Fruit fly (Drosophila melanogaster) whole organism, embryonic: Measurements from ENCODE around the gene dpr4.

Experiments used
- Abd-B ChIP-seq: fragments of 200-800 bp; sonication (Bioruptor generic); optimal IDR thresholded peaks from 2 replicates; lab custom pipeline; 2018; ENCODE audit warnings: missing biosample characterization, mild to moderate bottlenecking, missing genetic modification characterization, moderate library complexity
- Awh ChIP-seq: fragments of 200-800 bp; sonication (Bioruptor generic); IDR thresholded peaks from 2 replicates; pipeline ENCODE4, ENCODE4 v1.3.6; 2022; ENCODE audit warnings: missing biosample characterization, missing genetic modification characterization
- B-H2 ChIP-seq: fragments of 200-800 bp; sonication (Bioruptor generic); optimal IDR thresholded peaks from 2 replicates; lab custom pipeline; 2018; ENCODE audit warnings: missing biosample characterization, mild to moderate bottlenecking, missing genetic modification characterization
- Bdp1 ChIP-seq: fragments of 200-800 bp; sonication (Bioruptor generic); optimal IDR thresholded peaks from 3 replicates; lab custom pipeline; 2016; ENCODE audit warnings: missing biosample characterization, missing genetic modification characterization
- CG10147 ChIP-seq: fragments of 200-800 bp; sonication (Bioruptor generic); optimal IDR thresholded peaks from 2 replicates; lab custom pipeline; 2019; ENCODE audit warnings: missing biosample characterization, mild to moderate bottlenecking, missing genetic modification characterization, moderate library complexity
- CG11456 ChIP-seq: fragments of 200-800 bp; sonication (Bioruptor generic); IDR thresholded peaks from 3 replicates; pipeline ENCODE4 v1.3.6; 2022; ENCODE audit warnings: missing biosample characterization, missing genetic modification characterization
- CG12155 ChIP-seq: fragments of 200-800 bp; sonication (Bioruptor generic); optimal IDR thresholded peaks from 3 replicates; lab custom pipeline; 2016; ENCODE audit warnings: missing biosample characterization, missing genetic modification characterization
- CG12219 ChIP-seq: fragments of 200-800 bp; sonication (Bioruptor generic); optimal IDR thresholded peaks from 3 replicates; lab custom pipeline; 2018; ENCODE audit warnings: missing biosample characterization, mild to moderate bottlenecking, missing genetic modification characterization
- CG13123 ChIP-seq: fragments of 200-800 bp; sonication (Bioruptor generic); optimal IDR thresholded peaks from 2 replicates; lab custom pipeline; 2016; ENCODE audit warnings: missing biosample characterization, missing genetic modification characterization
- CG17359 ChIP-seq: fragments of 200-800 bp; sonication (Bioruptor generic); optimal IDR thresholded peaks from 3 replicates; lab custom pipeline; 2018; ENCODE audit warnings: missing biosample characterization, mild to moderate bottlenecking, missing genetic modification characterization, moderate library complexity
- CG17802 ChIP-seq: fragments of 200-800 bp; sonication (Bioruptor generic); optimal IDR thresholded peaks from 2 replicates; lab custom pipeline; 2018; ENCODE audit warnings: missing biosample characterization, mild to moderate bottlenecking, missing genetic modification characterization, moderate library complexity
- CG18262 ChIP-seq: fragments of 200-800 bp; optimal IDR thresholded peaks from 3 replicates; lab custom pipeline; 2019; ENCODE audit warnings: missing biosample characterization, mild to moderate bottlenecking, missing genetic modification characterization, moderate library complexity
- CG2116 ChIP-seq: fragments of 200-800 bp; sonication (Bioruptor generic); optimal IDR thresholded peaks from 3 replicates; lab custom pipeline; 2018; ENCODE audit warnings: missing biosample characterization, mild to moderate bottlenecking, missing genetic modification characterization
- CG31224 ChIP-seq: fragments of 200-800 bp; sonication (Bioruptor generic); IDR thresholded peaks from 2 replicates; pipeline ENCODE4 v1.3.6; 2022; ENCODE audit warnings: missing biosample characterization, missing genetic modification characterization
- CG3407 ChIP-seq: fragments of 200-800 bp; sonication (Bioruptor generic); optimal IDR thresholded peaks from 2 replicates; lab custom pipeline; 2018; ENCODE audit warnings: missing biosample characterization, mild to moderate bottlenecking, missing genetic modification characterization
- CG4360 ChIP-seq: fragments of 200-800 bp; sonication (Bioruptor generic); IDR thresholded peaks from 2 replicates; pipeline ENCODE4 v1.3.6; 2022; ENCODE audit warnings: missing biosample characterization, missing genetic modification characterization
- CG7372 ChIP-seq: fragments of 200-800 bp; sonication (Bioruptor generic); IDR thresholded peaks from 2 replicates; pipeline ENCODE4 v1.3.6; 2022; ENCODE audit warnings: missing biosample characterization, missing genetic modification characterization
- D ChIP-seq, 2 experiments: fragments of 200-800 bp in 1 of 2; fragments of >200 bp in 1 of 2; sonication (Bioruptor generic) in 1 of 2; optimal IDR thresholded peaks; 2 replicates in 1 of 2; 3 replicates in 1 of 2; lab custom pipeline; 2017; ENCODE audit warnings: mild to moderate bottlenecking in 1 of 2, missing biosample characterization in 1 of 2, missing genetic modification characterization in 1 of 2, missing genetic modification reagents in 1 of 2
- D19A ChIP-seq: fragments of 200-800 bp; optimal IDR thresholded peaks from 3 replicates; lab custom pipeline; 2019; ENCODE audit warnings: missing biosample characterization, mild to moderate bottlenecking, missing genetic modification characterization, moderate library complexity
- Dad ChIP-seq: fragments of 200-800 bp; sonication (Bioruptor generic); optimal IDR thresholded peaks from 3 replicates; lab custom pipeline; 2016; ENCODE audit warnings: missing biosample characterization, missing genetic modification characterization
- Dbx ChIP-seq: fragments of 200-800 bp; sonication (Bioruptor generic); IDR thresholded peaks from 3 replicates; pipeline ENCODE4 v1.3.6; 2022; ENCODE audit warnings: missing biosample characterization, missing genetic modification characterization
- Deaf1 ChIP-seq: fragments of 200-800 bp; optimal IDR thresholded peaks from 3 replicates; lab custom pipeline; 2019; ENCODE audit warnings: missing biosample characterization, mild to moderate bottlenecking, missing genetic modification characterization, moderate library complexity
- Dip2 ChIP-seq: fragments of 200-800 bp; sonication (Bioruptor generic); IDR thresholded peaks from 2 replicates; pipeline ENCODE4 v1.3.6; 2022; ENCODE audit warnings: missing biosample characterization, missing genetic modification characterization
- GATAe ChIP-seq: fragments of 200-800 bp; sonication (Bioruptor generic); conservative IDR thresholded peaks from 2 replicates; pipeline ENCODE4 v1.3.6; 2022; ENCODE audit warnings: missing biosample characterization, missing genetic modification characterization
- Gsc ChIP-seq: fragments of 200-800 bp; sonication (Bioruptor generic); IDR thresholded peaks from 2 replicates; pipeline ENCODE4 v1.3.6; 2022; ENCODE audit warnings: missing biosample characterization, missing genetic modification characterization
- H2.0 ChIP-seq: fragments of 200-800 bp; sonication (Bioruptor generic); IDR thresholded peaks from 2 replicates; pipeline ENCODE4 v1.3.6; 2022; ENCODE audit warnings: missing biosample characterization, missing genetic modification characterization
- HmgD ChIP-seq: fragments of 200-800 bp; sonication (Bioruptor generic); optimal IDR thresholded peaks from 3 replicates; lab custom pipeline; 2016; ENCODE audit warnings: missing biosample characterization, missing genetic modification characterization
- Jarid2 ChIP-seq: fragments of 200-800 bp; sonication (Bioruptor generic); optimal IDR thresholded peaks from 3 replicates; lab custom pipeline; 2017; ENCODE audit warnings: mild to moderate bottlenecking, missing biosample characterization, missing genetic modification reagents, missing genetic modification characterization
- MESR4 ChIP-seq: fragments of 200-800 bp; sonication (Bioruptor generic); optimal IDR thresholded peaks from 2 replicates; lab custom pipeline; 2018; ENCODE audit warnings: missing biosample characterization, mild to moderate bottlenecking, missing genetic modification characterization, moderate library complexity
- Mrtf ChIP-seq: fragments of 200-800 bp; sonication (Bioruptor generic); IDR thresholded peaks from 3 replicates; pipeline ENCODE4 v1.3.6; 2022; ENCODE audit warnings: missing biosample characterization, missing genetic modification characterization
- NC2α ChIP-seq: fragments of 200-800 bp; sonication (Bioruptor generic); optimal IDR thresholded peaks from 2 replicates; lab custom pipeline; 2016; ENCODE audit warnings: missing biosample characterization, missing genetic modification characterization
- PHDP ChIP-seq: fragments of 200-800 bp; sonication (Bioruptor generic); optimal IDR thresholded peaks from 3 replicates; lab custom pipeline; 2018; ENCODE audit warnings: missing biosample characterization, mild to moderate bottlenecking, missing genetic modification characterization, moderate library complexity
- Scr ChIP-seq: fragments of 200-800 bp; sonication (Bioruptor generic); IDR thresholded peaks from 2 replicates; pipeline ENCODE4 v1.3.6; 2022; ENCODE audit warnings: missing biosample characterization, missing genetic modification characterization; ENCODE audit not compliant: partially characterized antibody
- Sox100B ChIP-seq: fragments of 200-800 bp; sonication (Bioruptor generic); optimal IDR thresholded peaks from 3 replicates; lab custom pipeline; 2018; ENCODE audit warnings: missing biosample characterization, mild to moderate bottlenecking, missing genetic modification characterization
- bab2 ChIP-seq: fragments of 200-800 bp; sonication (Bioruptor generic); optimal IDR thresholded peaks from 2 replicates; lab custom pipeline; 2016; ENCODE audit warnings: missing biosample characterization, missing genetic modification characterization
- dati ChIP-seq: fragments of 200-800 bp; sonication (Bioruptor generic); IDR thresholded peaks from 2 replicates; pipeline ENCODE4 v1.3.6; 2022; ENCODE audit warnings: missing biosample characterization, missing genetic modification characterization
- ewg ChIP-seq: fragments of 200-800 bp; sonication (Bioruptor generic); optimal IDR thresholded peaks from 3 replicates; lab custom pipeline; 2017; ENCODE audit warnings: mild to moderate bottlenecking, missing biosample characterization, missing genetic modification reagents, missing genetic modification characterization
- her ChIP-seq: fragments of 200-800 bp; sonication (Bioruptor generic); optimal IDR thresholded peaks from 2 replicates; lab custom pipeline; 2016; ENCODE audit warnings: missing biosample characterization, missing genetic modification characterization
- jigr1 ChIP-seq: fragments of 200-800 bp; sonication (Bioruptor generic); IDR thresholded peaks from 3 replicates; pipeline ENCODE4 v1.3.6; 2022; ENCODE audit warnings: missing biosample characterization, missing genetic modification characterization
- nau ChIP-seq: fragments of 200-800 bp; sonication (Bioruptor generic); optimal IDR thresholded peaks from 3 replicates; lab custom pipeline; 2017; ENCODE audit warnings: missing biosample characterization, mild to moderate bottlenecking, missing genetic modification characterization, missing genetic modification reagents
- peb ChIP-seq: fragments of 200-800 bp; sonication (Bioruptor generic); IDR thresholded peaks from 2 replicates; pipeline ENCODE4 v1.3.6; 2022; ENCODE audit warnings: missing biosample characterization, missing genetic modification characterization
- pnt ChIP-seq: fragments of 200-800 bp; sonication (Bioruptor generic); optimal IDR thresholded peaks from 3 replicates; lab custom pipeline; 2016; ENCODE audit warnings: missing biosample characterization, missing genetic modification characterization
- pum ChIP-seq: fragments of 200-800 bp; sonication (Bioruptor generic); optimal IDR thresholded peaks from 2 replicates; lab custom pipeline; 2016; ENCODE audit warnings: missing biosample characterization, missing genetic modification characterization
- pzg ChIP-seq: fragments of 200-800 bp; sonication (Bioruptor generic); optimal IDR thresholded peaks from 3 replicates; lab custom pipeline; 2018; ENCODE audit warnings: missing biosample characterization, mild to moderate bottlenecking, missing genetic modification characterization, moderate library complexity
- ro ChIP-seq: fragments of 200-800 bp; sonication (Bioruptor generic); IDR thresholded peaks from 2 replicates; pipeline ENCODE4 v1.3.6; 2022; ENCODE audit warnings: missing biosample characterization, missing genetic modification characterization
- sens ChIP-seq: fragments of 200-800 bp; sonication (Bioruptor generic); peaks from one replicate; lab custom pipeline; 2016; ENCODE audit warnings: missing biosample characterization, missing genetic modification characterization
- sna ChIP-seq: fragments of 200-800 bp; sonication (Bioruptor generic); IDR thresholded peaks from 2 replicates; pipeline ENCODE4 v1.3.6; 2022; ENCODE audit warnings: missing biosample characterization, missing genetic modification characterization; ENCODE audit not compliant: partially characterized antibody
- stc ChIP-seq: fragments of 200-800 bp; sonication (Bioruptor generic); IDR thresholded peaks from 2 replicates; pipeline ENCODE4 v1.3.6; 2022; ENCODE audit warnings: missing biosample characterization, missing genetic modification characterization
- tll ChIP-seq, 2 experiments: fragments of 200-800 bp in 1 of 2; fragments of >200 bp in 1 of 2; sonication (Bioruptor generic) in 1 of 2; optimal IDR thresholded peaks; 2 replicates each; lab custom pipeline; 2017 to 2019; ENCODE audit warnings: missing biosample characterization in 2 of 2, missing genetic modification characterization in 2 of 2, mild to moderate bottlenecking in 1 of 2, moderate library complexity in 1 of 2
- trem ChIP-seq: fragments of 200-800 bp; optimal IDR thresholded peaks from 3 replicates; lab custom pipeline; 2019; ENCODE audit warnings: missing biosample characterization, mild to moderate bottlenecking, missing genetic modification characterization, moderate library complexity

Gene dpr4

DNA sequence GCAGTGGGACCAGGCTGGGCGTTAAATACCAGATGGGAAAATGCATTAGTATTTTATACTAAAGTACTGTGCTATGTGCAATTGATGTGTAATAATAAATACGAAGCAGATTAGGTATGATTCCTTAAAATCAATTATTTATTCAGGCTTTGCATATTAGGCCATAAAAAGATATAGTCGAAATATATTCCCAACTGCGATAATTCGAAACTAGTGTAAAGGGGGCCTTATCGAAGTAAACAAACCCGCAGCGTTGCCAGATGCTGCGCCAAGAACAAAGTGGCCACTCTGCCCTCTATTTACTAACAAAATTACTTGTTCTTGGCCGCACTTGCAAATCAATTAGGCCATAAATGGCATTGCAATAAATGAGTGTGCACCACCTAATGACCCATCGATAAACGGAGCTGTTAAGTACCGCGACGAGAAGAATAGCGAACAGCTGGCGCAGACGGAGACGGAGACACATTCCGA lies 14.8 kb upstream of the dpr4 start, which contains the start of gene CG10898 (continued):
- peak; percentile 63 for TF ChIP-seq CG12219 (GFP tag; lab: Kevin White, UChicago)
- TF ChIP-seq dati (GFP tag; lab: Robert Waterston, UW), result peak; percentile 67; the same call in 1 of the 2 replicates
- TF ChIP-seq CG3407 (GFP tag; lab: Kevin White, UChicago), result peak; percentile 39
- peak; percentile 83 for TF ChIP-seq stc (GFP tag; lab: Robert Waterston, UW)
- TF ChIP-seq MESR4 (GFP tag; lab: Kevin White, UChicago), result peak; percentile 56
- peak; percentile 67 for TF ChIP-seq Dad (GFP tag; lab: Kevin White, UChicago)
- peak; percentile 99 for TF ChIP-seq CG17802 (tag; lab: Kevin White, UChicago)
- TF ChIP-seq CG12155, result peak; percentile 87
- TF ChIP-seq Scr (GFP tag; lab: Robert Waterston, UW), result peak; percentile 52
- TF ChIP-seq Jarid2 (GFP tag; lab: Kevin White, UChicago), result peak; percentile 43
- peak; percentile 84 for TF ChIP-seq Abd-B (GFP tag; lab: Kevin White, UChicago)
- TF ChIP-seq PHDP (tag; lab: Kevin White, UChicago), result peak; percentile 84
- TF ChIP-seq Bdp1 (GFP tag; lab: Kevin White, UChicago), result peak; percentile 77
- TF ChIP-seq HmgD (GFP tag; lab: Kevin White, UChicago), result peak; percentile 67
- peak; percentile 88 for TF ChIP-seq H2.0 (GFP tag; lab: Robert Waterston, UW)
- peak; percentile 68 for TF ChIP-seq B-H2 (GFP tag; lab: Kevin White, UChicago)
- TF ChIP-seq NC2α (GFP tag; lab: Kevin White, UChicago), result peak; percentile 56
- TF ChIP-seq sens (GFP tag; lab: Kevin White, UChicago), result peak; percentile 92
- peak; percentile 83 for TF ChIP-seq Dbx (GFP tag; lab: Robert Waterston, UW)
- peak; percentile 66 for TF ChIP-seq CG10147 (GFP tag; lab: Kevin White, UChicago)
- TF ChIP-seq CG17359 (tag; lab: Kevin White, UChicago), result peak; percentile 81
- no peak for TF ChIP-seq tll (GFP tag; optimal IDR thresholded peaks at IDR 0.05; lab: Kevin White, UChicago)
- peak; percentile 58 for TF ChIP-seq her
- TF ChIP-seq trem (tag; lab: Kevin White, UChicago), result peak; percentile 81
- peak; percentile 62 for TF ChIP-seq nau (GFP tag; lab: Kevin White, UChicago)
- TF ChIP-seq D19A (tag; lab: Kevin White, UChicago), result peak; percentile 44
- TF ChIP-seq CG13123 (GFP tag; lab: Kevin White, UChicago), result peak; percentile 78
- peak; percentile 93 for TF ChIP-seq CG11456 (GFP tag; lab: Robert Waterston, UW)
- TF ChIP-seq D (optimal IDR thresholded peaks at IDR 0.05; lab: Kevin White, UChicago), result no peak
- peak; percentile 55 for TF ChIP-seq D (GFP tag; optimal IDR thresholded peaks at IDR 0.05; lab: Kevin White, UChicago)
- peak; percentile 73 for TF ChIP-seq CG18262
- TF ChIP-seq Deaf1 (tag; lab: Kevin White, UChicago), result peak; percentile 37
- TF ChIP-seq bab2 (GFP tag; lab: Kevin White, UChicago), result peak; percentile 88
- TF ChIP-seq GATAe (GFP tag; lab: Robert Waterston, UW), result peak; percentile 31; the same call in 1 of the 2 replicates
- peak; percentile 42; the same call in 1 of the 2 replicates for TF ChIP-seq Gsc (GFP tag; lab: Robert Waterston, UW)
- TF ChIP-seq CG2116 (GFP tag; lab: Kevin White, UChicago), result peak; percentile 69
- TF ChIP-seq jigr1, result no peak
- peak; percentile 11; the same call in 1 of the 2 replicates for TF ChIP-seq sna (GFP tag; lab: Robert Waterston, UW)
- TF ChIP-seq Dip2 (GFP tag; lab: Robert Waterston, UW), result no peak
- peak; percentile 81 for TF ChIP-seq CG31224 (GFP tag; lab: Robert Waterston, UW)
- TF ChIP-seq CG7372 (GFP tag; lab: Robert Waterston, UW), result peak; percentile 77
- TF ChIP-seq CG4360, result 0 out of 2 replicates have a peak, but pooled peaks have one; percentile 32
- peak; percentile 72 for TF ChIP-seq ewg
- peak; percentile 90 for TF ChIP-seq pum (GFP tag; lab: Kevin White, UChicago)
- peak; percentile 81 for TF ChIP-seq pzg
- peak; percentile 79; the same call in 2 of the 3 replicates for TF ChIP-seq Mrtf (GFP tag; lab: Robert Waterston, UW)
- TF ChIP-seq Sox100B, result peak; percentile 46
- TF ChIP-seq ro (GFP tag; lab: Robert Waterston, UW), result 0 out of 2 replicates have a peak, but pooled peaks have one; percentile 43
- TF ChIP-seq peb (GFP tag; lab: Robert Waterston, UW), result peak; percentile 69
- TF ChIP-seq Awh (GFP tag; lab: Robert Waterston, UW), result peak; percentile 73
- TF ChIP-seq pnt (GFP tag; lab: Kevin White, UChicago), result peak; percentile 87
